Fruit fly (Drosophila melanogaster) whole organism, embryonic: Measurements from ENCODE around the gene Gyc89Da.

Experiments used
- C15 ChIP-seq: fragments of 200-800 bp; sonication (Bioruptor generic); IDR thresholded peaks from 3 replicates; pipeline ENCODE4 v1.3.6; 2022; ENCODE audit warnings: missing biosample characterization, missing genetic modification characterization
- CG10959 ChIP-seq: fragments of 200-800 bp; sonication (Bioruptor generic); IDR thresholded peaks from 2 replicates; pipeline ENCODE4 v1.3.6; 2022; ENCODE audit warnings: missing biosample characterization, missing genetic modification characterization
- CG11085 ChIP-seq: fragments of 200-800 bp; sonication (Bioruptor generic); IDR thresholded peaks from 2 replicates; pipeline ENCODE4 v1.3.6; 2022; ENCODE audit warnings: missing biosample characterization, missing genetic modification characterization
- CG12236 ChIP-seq: fragments of 200-800 bp; sonication (Bioruptor generic); optimal IDR thresholded peaks from 2 replicates; lab custom pipeline; 2016; ENCODE audit warnings: missing biosample characterization, missing genetic modification characterization
- CG12391 ChIP-seq: fragments of 200-800 bp; sonication (Bioruptor generic); optimal IDR thresholded peaks from 3 replicates; lab custom pipeline; 2018; ENCODE audit warnings: missing biosample characterization, mild to moderate bottlenecking, missing genetic modification characterization, moderate library complexity
- CG14965 ChIP-seq: fragments of 200-800 bp; sonication (Bioruptor generic); optimal IDR thresholded peaks from 2 replicates; lab custom pipeline; 2016; ENCODE audit warnings: missing biosample characterization, missing genetic modification characterization, borderline replicate concordance
- CG16863 ChIP-seq: fragments of 200-800 bp; sonication (Bioruptor generic); optimal IDR thresholded peaks from 3 replicates; lab custom pipeline; 2016; ENCODE audit warnings: missing biosample characterization, missing genetic modification characterization
- CG17361 ChIP-seq: fragments of 200-800 bp; sonication (Bioruptor generic); IDR thresholded peaks from 3 replicates; pipeline ENCODE4 v1.3.6; 2022; ENCODE audit warnings: missing biosample characterization, missing genetic modification characterization
- CG17568 ChIP-seq: fragments of 200-800 bp; sonication (Bioruptor generic); optimal IDR thresholded peaks from 2 replicates; lab custom pipeline; 2018; ENCODE audit warnings: missing biosample characterization, mild to moderate bottlenecking, missing genetic modification characterization, moderate library complexity
- CG2116 ChIP-seq: fragments of 200-800 bp; sonication (Bioruptor generic); optimal IDR thresholded peaks from 3 replicates; lab custom pipeline; 2018; ENCODE audit warnings: missing biosample characterization, mild to moderate bottlenecking, missing genetic modification characterization
- CG2712 ChIP-seq: fragments of 200-800 bp; optimal IDR thresholded peaks from 3 replicates; lab custom pipeline; 2019; ENCODE audit warnings: missing biosample characterization, mild to moderate bottlenecking, missing genetic modification characterization, moderate library complexity
- CG30403 ChIP-seq: fragments of 200-800 bp; sonication (Bioruptor generic); optimal IDR thresholded peaks from 3 replicates; lab custom pipeline; 2016; ENCODE audit warnings: missing biosample characterization, missing genetic modification characterization
- CG32767 ChIP-seq: fragments of 200-800 bp; sonication (Bioruptor generic); IDR thresholded peaks from 2 replicates; pipeline ENCODE4 v1.3.6; 2022; ENCODE audit warnings: missing biosample characterization, missing genetic modification characterization
- CG3407 ChIP-seq: fragments of 200-800 bp; sonication (Bioruptor generic); optimal IDR thresholded peaks from 2 replicates; lab custom pipeline; 2018; ENCODE audit warnings: missing biosample characterization, mild to moderate bottlenecking, missing genetic modification characterization
- CG34422 ChIP-seq: fragments of 200-800 bp; sonication (Bioruptor generic); IDR thresholded peaks from 3 replicates; pipeline ENCODE4 v1.3.6; 2022; ENCODE audit warnings: missing biosample characterization, missing genetic modification characterization
- CG4328 ChIP-seq: fragments of 200-800 bp; sonication (Bioruptor generic); optimal IDR thresholded peaks from 3 replicates; lab custom pipeline; 2017; ENCODE audit warnings: missing biosample characterization, missing genetic modification reagents, missing genetic modification characterization
- CG6689 ChIP-seq: fragments of 200-800 bp; sonication (Bioruptor generic); IDR thresholded peaks from 2 replicates; pipeline ENCODE4 v1.3.6; 2022; ENCODE audit warnings: missing biosample characterization, missing genetic modification characterization
- CG8290 ChIP-seq, 3 experiments: fragments of 200-800 bp; sonication (Bioruptor generic); optimal IDR thresholded peaks; 2 replicates each; lab custom pipeline; 2016 to 2019; ENCODE audit warnings: missing biosample characterization in 3 of 3, missing genetic modification characterization in 3 of 3, mild to moderate bottlenecking in 2 of 3, moderate library complexity in 1 of 3
- CG9727 ChIP-seq: fragments of 200-800 bp; sonication (Bioruptor generic); optimal IDR thresholded peaks from 3 replicates; lab custom pipeline; 2017; ENCODE audit warnings: missing biosample characterization, mild to moderate bottlenecking, missing genetic modification characterization
- CkIIα-i1 ChIP-seq: fragments of 200-800 bp; sonication (Bioruptor generic); IDR thresholded peaks from 2 replicates; pipeline ENCODE4 v1.3.6; 2022; ENCODE audit warnings: missing biosample characterization, missing genetic modification characterization
- Dip2 ChIP-seq: fragments of 200-800 bp; sonication (Bioruptor generic); IDR thresholded peaks from 2 replicates; pipeline ENCODE4 v1.3.6; 2022; ENCODE audit warnings: missing biosample characterization, missing genetic modification characterization
- Gug ChIP-seq: fragments of 200-800 bp; sonication (Bioruptor generic); IDR thresholded peaks from 4 replicates; pipeline ENCODE4 v1.3.6; 2022; ENCODE audit warnings: missing biosample characterization, missing genetic modification characterization
- HLHmδ ChIP-seq: fragments of 200-800 bp; sonication (Bioruptor generic); optimal IDR thresholded peaks from 2 replicates; lab custom pipeline; 2018; ENCODE audit warnings: missing biosample characterization, mild to moderate bottlenecking, missing genetic modification characterization, moderate library complexity
- Hand ChIP-seq: fragments of 200-800 bp; sonication (Bioruptor generic); optimal IDR thresholded peaks from 2 replicates; lab custom pipeline; 2017; ENCODE audit warnings: mild to moderate bottlenecking, missing biosample characterization, missing genetic modification reagents, missing genetic modification characterization
- Hey ChIP-seq: fragments of 200-800 bp; sonication (Bioruptor generic); optimal IDR thresholded peaks from 3 replicates; lab custom pipeline; 2018; ENCODE audit warnings: missing biosample characterization, mild to moderate bottlenecking, missing genetic modification characterization
- Mes4 ChIP-seq: fragments of 200-800 bp; sonication (Bioruptor generic); optimal IDR thresholded peaks from 2 replicates; lab custom pipeline; 2016; ENCODE audit warnings: missing biosample characterization, missing genetic modification characterization
- Nf-YC ChIP-seq: fragments of 200-800 bp; optimal IDR thresholded peaks from 3 replicates; lab custom pipeline; 2019; ENCODE audit warnings: missing biosample characterization, mild to moderate bottlenecking, missing genetic modification characterization, moderate library complexity
- Sry-β ChIP-seq: fragments of 200-800 bp; sonication (Bioruptor generic); optimal IDR thresholded peaks from 2 replicates; lab custom pipeline; 2018; ENCODE audit warnings: missing biosample characterization, mild to moderate bottlenecking, missing genetic modification characterization, moderate library complexity
- ara ChIP-seq: fragments of 200-800 bp; sonication (Bioruptor generic); IDR thresholded peaks from 2 replicates; pipeline ENCODE4 v1.3.6; 2022; ENCODE audit warnings: missing biosample characterization, missing genetic modification characterization
- ato ChIP-seq: fragments of 200-800 bp; sonication (Bioruptor generic); IDR thresholded peaks from 2 replicates; pipeline ENCODE4 v1.3.6; 2022; ENCODE audit warnings: missing biosample characterization, missing genetic modification characterization; ENCODE audit not compliant: partially characterized antibody
- cad ChIP-seq: fragments of >200 bp; optimal IDR thresholded peaks from 2 replicates; lab custom pipeline; 2017; ENCODE audit warnings: missing biosample characterization, missing genetic modification characterization
- ci ChIP-seq: fragments of 200-800 bp; sonication (Bioruptor generic); IDR thresholded peaks from 3 replicates; pipeline ENCODE4 v1.3.6; 2022; ENCODE audit warnings: missing biosample characterization, missing genetic modification characterization
- danr ChIP-seq: fragments of 200-800 bp; sonication (Bioruptor generic); IDR thresholded peaks from 2 replicates; pipeline ENCODE4 v1.3.6; 2022; ENCODE audit warnings: missing biosample characterization, missing genetic modification characterization
- dmrt99B ChIP-seq: fragments of 200-800 bp; sonication (Bioruptor generic); optimal IDR thresholded peaks from 2 replicates; lab custom pipeline; 2018; ENCODE audit warnings: missing biosample characterization, mild to moderate bottlenecking, missing genetic modification characterization, moderate library complexity
- eyg ChIP-seq: fragments of 200-800 bp; sonication (Bioruptor generic); optimal IDR thresholded peaks from 3 replicates; lab custom pipeline; 2016; ENCODE audit warnings: missing biosample characterization, missing genetic modification characterization
- gcm2 ChIP-seq: fragments of 200-800 bp; sonication (Bioruptor generic); optimal IDR thresholded peaks from 2 replicates; lab custom pipeline; 2016; ENCODE audit warnings: missing biosample characterization, missing genetic modification characterization
- hb ChIP-seq: fragments of 200-800 bp; sonication (Bioruptor generic); IDR thresholded peaks from 3 replicates; pipeline ENCODE4 v1.3.6; 2022; ENCODE audit warnings: missing biosample characterization, missing genetic modification characterization; ENCODE audit not compliant: partially characterized antibody
- inv ChIP-seq: fragments of 200-800 bp; sonication (Bioruptor generic); IDR thresholded peaks from 2 replicates; pipeline ENCODE4 v1.3.6; 2022; ENCODE audit warnings: missing biosample characterization, missing genetic modification characterization; ENCODE audit not compliant: partially characterized antibody
- lov ChIP-seq, 2 experiments: fragments of 200-800 bp in 1 of 2; fragments of >200 bp in 1 of 2; sonication (Bioruptor generic) in 1 of 2; IDR thresholded peaks in 1 of 2; optimal IDR thresholded peaks in 1 of 2; 2 replicates in 1 of 2; 3 replicates in 1 of 2; pipeline versions ENCODE4 v1.3.6 to Lab custom; 2017 to 2022; ENCODE audit warnings: missing biosample characterization in 1 of 2, missing genetic modification characterization in 1 of 2
- nerfin-1 ChIP-seq: fragments of 200-800 bp; sonication (Bioruptor generic); optimal IDR thresholded peaks from 3 replicates; lab custom pipeline; 2019; ENCODE audit warnings: missing biosample characterization, mild to moderate bottlenecking, missing genetic modification characterization, moderate library complexity
- nmo ChIP-seq: fragments of 200-800 bp; sonication (Bioruptor generic); optimal IDR thresholded peaks from 2 replicates; lab custom pipeline; 2018; ENCODE audit warnings: missing biosample characterization, mild to moderate bottlenecking, missing genetic modification characterization, moderate library complexity
- pb ChIP-seq: fragments of 200-800 bp; sonication (Bioruptor generic); optimal IDR thresholded peaks from 3 replicates; lab custom pipeline; 2016; ENCODE audit warnings: missing biosample characterization, missing genetic modification characterization
- pho ChIP-seq: fragments of 200-800 bp; sonication (Bioruptor generic); optimal IDR thresholded peaks from 2 replicates; lab custom pipeline; 2016; ENCODE audit warnings: missing biosample characterization, missing genetic modification characterization
- row ChIP-seq: fragments of 200-800 bp; sonication (Bioruptor generic); IDR thresholded peaks from 3 replicates; pipeline ENCODE4 v1.3.6; 2022; ENCODE audit warnings: missing biosample characterization, missing genetic modification characterization
- run ChIP-seq: fragments of 200-800 bp; sonication (Bioruptor generic); optimal IDR thresholded peaks from 3 replicates; lab custom pipeline; 2018; ENCODE audit warnings: missing biosample characterization, mild to moderate bottlenecking, missing genetic modification characterization
- sens-2 ChIP-seq: fragments of 200-800 bp; sonication (Bioruptor generic); IDR thresholded peaks from 2 replicates; pipeline ENCODE4 v1.3.6; 2022; ENCODE audit warnings: missing biosample characterization, missing genetic modification characterization
- sim ChIP-seq: fragments of 200-800 bp; sonication (Bioruptor generic); IDR thresholded peaks from 2 replicates; pipeline ENCODE4 v1.3.6; 2022; ENCODE audit warnings: missing biosample characterization, missing genetic modification characterization
- tll ChIP-seq, 2 experiments: fragments of 200-800 bp in 1 of 2; fragments of >200 bp in 1 of 2; sonication (Bioruptor generic) in 1 of 2; optimal IDR thresholded peaks; 2 replicates each; lab custom pipeline; 2017 to 2019; ENCODE audit warnings: missing biosample characterization in 2 of 2, missing genetic modification characterization in 2 of 2, mild to moderate bottlenecking in 1 of 2, moderate library complexity in 1 of 2
- vfl ChIP-seq: fragments of 200-800 bp; sonication (Bioruptor generic); optimal IDR thresholded peaks from 2 replicates; lab custom pipeline; 2016; ENCODE audit warnings: missing biosample characterization, missing genetic modification characterization
- zen ChIP-seq: fragments of 200-800 bp; sonication (Bioruptor generic); optimal IDR thresholded peaks from 3 replicates; lab custom pipeline; 2018; ENCODE audit warnings: missing biosample characterization, mild to moderate bottlenecking, missing genetic modification characterization, moderate library complexity

Gyc89Da gene

dm6 chr3R:16432665-16433065 is 39.7 kb upstream of the Gyc89Da start, which contains the start of gene Fntb (continued):
- peak; percentile 35 for TF ChIP-seq run (tag; lab: Kevin White, UChicago)
- peak; percentile 36; the same call in 1 of the 2 replicates for TF ChIP-seq danr (GFP tag; lab: Robert Waterston, UW)
- TF ChIP-seq HLHmδ: no peak
- TF ChIP-seq dmrt99B (tag; lab: Kevin White, UChicago): no peak
- no peak for TF ChIP-seq inv (GFP tag; lab: Robert Waterston, UW)
- TF ChIP-seq nmo (GFP tag; lab: Kevin White, UChicago): peak; percentile 79
- peak; percentile 49 for TF ChIP-seq CG2116
- TF ChIP-seq ato: no peak
- TF ChIP-seq CG3407 (GFP tag; lab: Kevin White, UChicago): peak; percentile 28
- peak; percentile 7 for TF ChIP-seq CG16863 (GFP tag; lab: Kevin White, UChicago)
- peak; percentile 66 for TF ChIP-seq nerfin-1 (tag; lab: Kevin White, UChicago)
- TF ChIP-seq CG12391: peak; percentile 88
- peak; percentile 90 for TF ChIP-seq row (GFP tag; lab: Robert Waterston, UW)
- TF ChIP-seq CG8290 (GFP tag; optimal IDR thresholded peaks at IDR 0.05; lab: Kevin White, UChicago): peak; percentile 52
- no peak for TF ChIP-seq CG8290 (tag; optimal IDR thresholded peaks at IDR 0.05; lab: Kevin White, UChicago)
- TF ChIP-seq Mes4: no peak
- TF ChIP-seq vfl (GFP tag; lab: Kevin White, UChicago): peak; percentile 29
- 0 out of 2 replicates have a peak, but pooled peaks have one; percentile 15 for TF ChIP-seq CG11085 (GFP tag; lab: Robert Waterston, UW)
- TF ChIP-seq pho (GFP tag; lab: Kevin White, UChicago): peak; percentile 20
- TF ChIP-seq pb (GFP tag; lab: Kevin White, UChicago): no peak
- no peak for TF ChIP-seq CG10959 (GFP tag; lab: Robert Waterston, UW)
- TF ChIP-seq CG2712: peak; percentile 81
- peak; percentile 49; the same call in 1 of the 2 replicates for TF ChIP-seq CG6689
- no peak for TF ChIP-seq tll (GFP tag; optimal IDR thresholded peaks at IDR 0.05; lab: Kevin White, UChicago)
- TF ChIP-seq CG30403 (GFP tag; lab: Kevin White, UChicago): peak; percentile 80
- no peak for TF ChIP-seq lov (optimal IDR thresholded peaks at IDR 0.05; lab: Kevin White, UChicago)
- no peak for TF ChIP-seq lov (GFP tag; IDR thresholded peaks at IDR 0.05; lab: Robert Waterston, UW)
- TF ChIP-seq Gug (GFP tag; lab: Robert Waterston, UW): peak; percentile 38; the same call in 1 of the 4 replicates
- TF ChIP-seq sim (GFP tag; lab: Robert Waterston, UW): no peak
- peak; percentile 56 for TF ChIP-seq zen
- TF ChIP-seq Hand (GFP tag; lab: Kevin White, UChicago): no peak
- peak; percentile 65 for TF ChIP-seq Nf-YC (tag; lab: Kevin White, UChicago)
- TF ChIP-seq Dip2 (GFP tag; lab: Robert Waterston, UW): no peak
- TF ChIP-seq CG9727 (GFP tag; lab: Kevin White, UChicago): peak; percentile 65
- TF ChIP-seq CG17361: peak; percentile 88
- TF ChIP-seq eyg: no peak
- no peak for TF ChIP-seq sens-2 (GFP tag; lab: Robert Waterston, UW)
- TF ChIP-seq CG4328 (GFP tag; lab: Kevin White, UChicago): peak; percentile 53
- TF ChIP-seq CG12236 (GFP tag; lab: Kevin White, UChicago): no peak
- TF ChIP-seq CG14965: no peak
- TF ChIP-seq CkIIα-i1 (GFP tag; lab: Robert Waterston, UW): no peak
- TF ChIP-seq ci: peak; percentile 65; the same call in 2 of the 3 replicates
- no peak for TF ChIP-seq cad
- TF ChIP-seq C15 (GFP tag; lab: Robert Waterston, UW): no peak
- peak; percentile 34; the same call in 1 of the 2 replicates for TF ChIP-seq CG32767 (GFP tag; lab: Robert Waterston, UW)
- no peak for TF ChIP-seq ara (GFP tag; lab: Robert Waterston, UW)
- TF ChIP-seq gcm2 (GFP tag; lab: Kevin White, UChicago): no peak
- no peak for TF ChIP-seq CG17568 (GFP tag; lab: Kevin White, UChicago)
- TF ChIP-seq CG34422 (GFP tag; lab: Robert Waterston, UW): peak; percentile 42; the same call in 1 of the 3 replicates
- no peak for TF ChIP-seq Hey (tag; lab: Kevin White, UChicago)
- peak; percentile 68 for TF ChIP-seq Sry-β (GFP tag; lab: Kevin White, UChicago)
- no peak for TF ChIP-seq hb (GFP tag; lab: Robert Waterston, UW)
